Fruit fly (Drosophila melanogaster): Measurements from ENCODE around the gene CycK.

- TF ChIP-seq wek (GFP tag; optimal IDR thresholded peaks at IDR 0.05) (no peak), hkb (optimal IDR thresholded peaks at IDR 0.05) (no peak), hkb (GFP tag; IDR thresholded peaks at IDR 0.05) (no peak), CG4404 (GFP tag; IDR thresholded peaks at IDR 0.05) (no peak)
Observed at dm6 chr2L:22121651-22122165, 8.2 kb downstream of the CycK start.
